Fruit fly (Drosophila melanogaster) whole organism, prepupa: ENCODE measurements around the gene CG31178.
A peak's percentile ranks its signal among the peaks of the same experiment; 100 is the strongest.

Experiments
- Blimp-1 ChIP-seq: fragments of 200-800 bp; sonication (Bioruptor generic); optimal IDR thresholded peaks from 3 replicates; lab custom pipeline; 2017; ENCODE audit warnings: missing biosample characterization, missing genetic modification characterization, mild to moderate bottlenecking, moderate library complexity, missing genetic modification reagents
- CG10669 ChIP-seq: fragments of 200-800 bp; sonication (Bioruptor generic); optimal IDR thresholded peaks from 3 replicates; lab custom pipeline; 2018; ENCODE audit warnings: missing biosample characterization, mild to moderate bottlenecking, missing genetic modification characterization, moderate library complexity
- CG15336 ChIP-seq: fragments of 200-800 bp; sonication (Bioruptor generic); IDR thresholded peaks from 2 replicates; pipeline ENCODE4 v1.3.6; 2022; ENCODE audit warnings: missing biosample characterization, missing genetic modification characterization
- CG1621 ChIP-seq: fragments of 200-800 bp; sonication (Bioruptor generic); optimal IDR thresholded peaks from 3 replicates; lab custom pipeline; 2018; ENCODE audit warnings: missing biosample characterization, mild to moderate bottlenecking, missing genetic modification characterization
- CG16779 ChIP-seq: fragments of 200-800 bp; sonication (Bioruptor generic); optimal IDR thresholded peaks from 3 replicates; lab custom pipeline; 2017; ENCODE audit warnings: missing biosample characterization, mild to moderate bottlenecking, missing genetic modification characterization
- CG3032 ChIP-seq: fragments of 200-800 bp; optimal IDR thresholded peaks from 2 replicates; lab custom pipeline; 2019; ENCODE audit warnings: missing biosample characterization, mild to moderate bottlenecking, missing genetic modification characterization, moderate library complexity
- CG32006 ChIP-seq: fragments of 200-800 bp; sonication (Bioruptor generic); optimal IDR thresholded peaks from 3 replicates; lab custom pipeline; 2017; ENCODE audit warnings: missing biosample characterization, mild to moderate bottlenecking, missing genetic modification characterization
- CG34406 ChIP-seq: fragments of 200-800 bp; sonication (Bioruptor generic); optimal IDR thresholded peaks from 3 replicates; lab custom pipeline; 2016; ENCODE audit warnings: missing biosample characterization, missing genetic modification characterization
- CG3919 ChIP-seq: fragments of 200-800 bp; sonication (Bioruptor generic); optimal IDR thresholded peaks from 3 replicates; lab custom pipeline; 2016; ENCODE audit warnings: missing biosample characterization, missing genetic modification characterization
- CG4318 ChIP-seq: fragments of 200-800 bp; sonication (Bioruptor generic); optimal IDR thresholded peaks from 3 replicates; lab custom pipeline; 2017; ENCODE audit warnings: missing biosample characterization, mild to moderate bottlenecking, missing genetic modification characterization
- CG6163 ChIP-seq: fragments of 200-800 bp; sonication (Bioruptor generic); IDR thresholded peaks from 3 replicates; pipeline ENCODE4 v1.3.6; 2022; ENCODE audit warnings: missing biosample characterization, missing genetic modification characterization
- CG6276 ChIP-seq: fragments of 200-800 bp; sonication (Bioruptor generic); optimal IDR thresholded peaks from 2 replicates; lab custom pipeline; 2017; ENCODE audit warnings: missing biosample characterization, mild to moderate bottlenecking, missing genetic modification characterization
- CG6792 ChIP-seq: fragments of 200-800 bp; sonication (Bioruptor generic); optimal IDR thresholded peaks from 3 replicates; lab custom pipeline; 2016; ENCODE audit warnings: missing biosample characterization, missing genetic modification characterization
- CG6808 ChIP-seq: fragments of 200-800 bp; sonication (Bioruptor generic); optimal IDR thresholded peaks from 3 replicates; lab custom pipeline; 2017; ENCODE audit warnings: missing biosample characterization, missing genetic modification characterization, mild to moderate bottlenecking, moderate library complexity, missing genetic modification reagents
- CG6854 ChIP-seq: fragments of 200-800 bp; sonication (Bioruptor generic); optimal IDR thresholded peaks from 2 replicates; lab custom pipeline; 2017; ENCODE audit warnings: missing biosample characterization, mild to moderate bottlenecking, missing genetic modification characterization
- CG8319 ChIP-seq: fragments of 200-800 bp; sonication (Bioruptor generic); optimal IDR thresholded peaks from 3 replicates; lab custom pipeline; 2016; ENCODE audit warnings: missing biosample characterization, missing genetic modification characterization
- CG8632 ChIP-seq: fragments of 200-800 bp; sonication (Bioruptor generic); optimal IDR thresholded peaks from 3 replicates; lab custom pipeline; 2016; ENCODE audit warnings: missing biosample characterization, missing genetic modification characterization
- Eip75B ChIP-seq: fragments of 200-800 bp; sonication (Bioruptor generic); optimal IDR thresholded peaks from 3 replicates; lab custom pipeline; 2016; ENCODE audit warnings: missing biosample characterization, missing genetic modification characterization
- Eip78C ChIP-seq: fragments of 200-800 bp; sonication (Bioruptor generic); peaks from one replicate; lab custom pipeline; 2016; ENCODE audit warnings: missing biosample characterization, missing genetic modification characterization
- Eip93F ChIP-seq: fragments of 200-800 bp; sonication (Bioruptor generic); optimal IDR thresholded peaks from 2 replicates; lab custom pipeline; 2016; ENCODE audit warnings: missing biosample characterization, mild to moderate bottlenecking, missing genetic modification characterization
- Ets96B ChIP-seq: fragments of 200-800 bp; optimal IDR thresholded peaks from 2 replicates; lab custom pipeline; 2019; ENCODE audit warnings: missing biosample characterization, mild to moderate bottlenecking, missing genetic modification characterization, moderate library complexity
- Gug ChIP-seq: fragments of 200-800 bp; sonication (Bioruptor generic); IDR thresholded peaks from 2 replicates; pipeline ENCODE4 v1.3.6; 2022; ENCODE audit warnings: missing biosample characterization, missing genetic modification characterization
- Hr38 ChIP-seq: sonication (Bioruptor generic); optimal IDR thresholded peaks from 2 replicates; lab custom pipeline; 2016; ENCODE audit warnings: missing biosample characterization, missing genetic modification characterization
- Hr4 ChIP-seq: fragments of 200-800 bp; sonication (Bioruptor generic); optimal IDR thresholded peaks from 3 replicates; lab custom pipeline; 2016; ENCODE audit warnings: missing biosample characterization, missing genetic modification characterization
- Lpt ChIP-seq: fragments of 200-800 bp; sonication (Bioruptor generic); optimal IDR thresholded peaks from 3 replicates; lab custom pipeline; 2016; ENCODE audit warnings: missing biosample characterization, missing genetic modification characterization
- Met ChIP-seq: fragments of 200-800 bp; sonication (Bioruptor generic); optimal IDR thresholded peaks from 3 replicates; lab custom pipeline; 2016; ENCODE audit warnings: missing biosample characterization, missing genetic modification characterization
- Smox ChIP-seq: fragments of 200-800 bp; sonication (Bioruptor generic); optimal IDR thresholded peaks from 3 replicates; lab custom pipeline; 2016; ENCODE audit warnings: missing biosample characterization, missing genetic modification characterization
- Sox102F ChIP-seq: fragments of 200-800 bp; sonication (Bioruptor generic); optimal IDR thresholded peaks from 2 replicates; lab custom pipeline; 2016; ENCODE audit warnings: missing biosample characterization, mild to moderate bottlenecking, missing genetic modification characterization
- Sox14 ChIP-seq: fragments of 200-800 bp; sonication (Bioruptor generic); optimal IDR thresholded peaks from 3 replicates; lab custom pipeline; 2016; ENCODE audit warnings: missing biosample characterization, missing genetic modification characterization
- acj6 ChIP-seq: fragments of 200-800 bp; sonication (Bioruptor generic); optimal IDR thresholded peaks from 3 replicates; lab custom pipeline; 2016; ENCODE audit warnings: missing biosample characterization, missing genetic modification characterization
- cyc ChIP-seq: fragments of 200-800 bp; sonication (Bioruptor generic); optimal IDR thresholded peaks from 3 replicates; lab custom pipeline; 2016; ENCODE audit warnings: missing biosample characterization, missing genetic modification characterization
- eg ChIP-seq: fragments of 200-800 bp; sonication (Bioruptor generic); IDR thresholded peaks from 3 replicates; pipeline ENCODE4 v1.3.6; 2022; ENCODE audit warnings: missing biosample characterization, missing genetic modification characterization
- esn ChIP-seq: fragments of 200-800 bp; sonication (Bioruptor generic); optimal IDR thresholded peaks from 2 replicates; lab custom pipeline; 2016; ENCODE audit warnings: missing biosample characterization, mild to moderate bottlenecking, missing genetic modification characterization, moderate library complexity
- fkh ChIP-seq: fragments of 200-800 bp; sonication (Bioruptor generic); optimal IDR thresholded peaks from 3 replicates; lab custom pipeline; 2017; ENCODE audit warnings: missing biosample characterization, mild to moderate bottlenecking, missing genetic modification characterization, moderate library complexity
- net ChIP-seq: fragments of 200-800 bp; sonication (Bioruptor generic); optimal IDR thresholded peaks from 3 replicates; lab custom pipeline; 2016; ENCODE audit warnings: missing biosample characterization, missing genetic modification characterization
- pdm3 ChIP-seq: fragments of 200-800 bp; sonication (Bioruptor generic); optimal IDR thresholded peaks from 3 replicates; lab custom pipeline; 2016; ENCODE audit warnings: missing biosample characterization, missing genetic modification characterization
- salr ChIP-seq, 2 experiments: fragments of 200-800 bp; sonication (Bioruptor generic); optimal IDR thresholded peaks; 3 replicates each; lab custom pipeline; 2016 to 2018; ENCODE audit warnings: missing biosample characterization in 2 of 2, missing genetic modification characterization in 2 of 2, mild to moderate bottlenecking in 1 of 2
- spab ChIP-seq: fragments of 200-800 bp; sonication (Bioruptor generic); optimal IDR thresholded peaks from 2 replicates; lab custom pipeline; 2017; ENCODE audit warnings: missing biosample characterization, mild to moderate bottlenecking, missing genetic modification characterization, missing genetic modification reagents
- ss ChIP-seq, 2 experiments: fragments of 200-800 bp; sonication (Bioruptor generic); optimal IDR thresholded peaks; 2 replicates in 1 of 2; 3 replicates in 1 of 2; lab custom pipeline; 2017 to 2018; ENCODE audit warnings: mild to moderate bottlenecking in 2 of 2, missing biosample characterization in 2 of 2, missing genetic modification characterization in 2 of 2, moderate library complexity in 1 of 2
- svp ChIP-seq: fragments of 200-800 bp; sonication (Bioruptor generic); peaks from one replicate; lab custom pipeline; 2016; ENCODE audit warnings: missing biosample characterization, missing genetic modification characterization
- topi ChIP-seq: fragments of 200-800 bp; sonication (Bioruptor generic); optimal IDR thresholded peaks from 3 replicates; lab custom pipeline; 2016; ENCODE audit warnings: missing biosample characterization, missing genetic modification characterization
- vri ChIP-seq: fragments of 200-800 bp; sonication (Bioruptor generic); optimal IDR thresholded peaks from 3 replicates; lab custom pipeline; 2016; ENCODE audit warnings: missing biosample characterization, mild to moderate bottlenecking, missing genetic modification characterization

The CG31178 gene

dm6 chr3R:21835388-21836200 is 37.9 kb upstream of the CG31178 start:
- TF ChIP-seq ss (GFP tag; optimal IDR thresholded peaks at IDR 0.05; lab: Kevin White, UChicago) (no peak), svp (peak; percentile 2), fkh (peak; percentile 73)

dm6 chr3R:21836201-21836504 is 37.4 kb upstream of the CG31178 start:
- TF ChIP-seq Hr4 (GFP tag; lab: Kevin White, UChicago) (peak; percentile 35), CG6163 (GFP tag; lab: Robert Waterston, UW) (no peak; the same call in 1 of the 3 replicates), CG32006 (peak; percentile 38), CG15336 (GFP tag; lab: Robert Waterston, UW) (0 out of 2 replicates have a peak, but pooled peaks have one; percentile 8), CG6276 (GFP tag; lab: Kevin White, UChicago) (peak; percentile 6), esn (peak; percentile 19), acj6 (no peak), Blimp-1 (GFP tag; lab: Kevin White, UChicago) (no peak), Met (GFP tag; lab: Kevin White, UChicago) (peak; percentile 23), Eip75B (GFP tag; lab: Kevin White, UChicago) (peak; percentile 2), CG10669 (GFP tag; lab: Kevin White, UChicago) (no peak), Hr38 (GFP tag; lab: Kevin White, UChicago) (no peak), eg (GFP tag; lab: Robert Waterston, UW) (peak; percentile 64; the same call in 1 of the 3 replicates), net (peak; percentile 15), Eip78C (GFP tag; lab: Kevin White, UChicago) (peak; percentile 64), salr (GFP tag; optimal IDR thresholded peaks at IDR 0.05; lab: Kevin White, UChicago) (no peak)

dm6 chr3R:21836614-21837013 is 36.9 kb upstream of the CG31178 start:
- peak; percentile 19 for TF ChIP-seq vri (GFP tag; lab: Kevin White, UChicago)
- no peak for TF ChIP-seq CG8319 (GFP tag; lab: Kevin White, UChicago)
- TF ChIP-seq, all 60 proteins: peak for 1

dm6 chr3R:21837069-21837977 is 36.2 kb upstream of the CG31178 start:
- TF ChIP-seq CG34406 (GFP tag; lab: Kevin White, UChicago) (no peak), vri (GFP tag; lab: Kevin White, UChicago) (peak; percentile 5), net (no peak), CG6276 (GFP tag; lab: Kevin White, UChicago) (peak; percentile 83), topi (peak; percentile 67), CG16779 (tag; lab: Kevin White, UChicago) (peak; percentile 68), cyc (GFP tag; lab: Kevin White, UChicago) (peak; percentile 72), Gug (GFP tag; lab: Robert Waterston, UW) (peak; percentile 67), pdm3 (GFP tag; lab: Kevin White, UChicago) (no peak), Blimp-1 (GFP tag; lab: Kevin White, UChicago) (peak; percentile 5), Lpt (peak; percentile 67), CG3032 (tag; lab: Kevin White, UChicago) (peak; percentile 65), Eip93F (GFP tag; lab: Kevin White, UChicago) (no peak), Sox102F (GFP tag; lab: Kevin White, UChicago) (no peak), ss (GFP tag; optimal IDR thresholded peaks at IDR 0.05; lab: Kevin White, UChicago) (peak; percentile 31 to 85), Eip75B (GFP tag; lab: Kevin White, UChicago) (peak; percentile 78), Sox14 (GFP tag; lab: Kevin White, UChicago) (no peak), Smox (GFP tag; lab: Kevin White, UChicago) (no peak), CG8632 (GFP tag; lab: Kevin White, UChicago) (no peak), CG32006 (no peak), svp (peak; percentile 69), CG4318 (GFP tag; lab: Kevin White, UChicago) (no peak), Ets96B (peak; percentile 4), CG6854 (peak; percentile 59), CG1621 (no peak), CG6808 (GFP tag; lab: Kevin White, UChicago) (peak; percentile 72), spab (GFP tag; lab: Kevin White, UChicago) (no peak), CG3919 (peak; percentile 82), CG6792 (GFP tag; lab: Kevin White, UChicago) (no peak)
